Fruit fly (Drosophila melanogaster): ENCODE measurements around the gene CG12817.

CG12817 gene

DNA sequence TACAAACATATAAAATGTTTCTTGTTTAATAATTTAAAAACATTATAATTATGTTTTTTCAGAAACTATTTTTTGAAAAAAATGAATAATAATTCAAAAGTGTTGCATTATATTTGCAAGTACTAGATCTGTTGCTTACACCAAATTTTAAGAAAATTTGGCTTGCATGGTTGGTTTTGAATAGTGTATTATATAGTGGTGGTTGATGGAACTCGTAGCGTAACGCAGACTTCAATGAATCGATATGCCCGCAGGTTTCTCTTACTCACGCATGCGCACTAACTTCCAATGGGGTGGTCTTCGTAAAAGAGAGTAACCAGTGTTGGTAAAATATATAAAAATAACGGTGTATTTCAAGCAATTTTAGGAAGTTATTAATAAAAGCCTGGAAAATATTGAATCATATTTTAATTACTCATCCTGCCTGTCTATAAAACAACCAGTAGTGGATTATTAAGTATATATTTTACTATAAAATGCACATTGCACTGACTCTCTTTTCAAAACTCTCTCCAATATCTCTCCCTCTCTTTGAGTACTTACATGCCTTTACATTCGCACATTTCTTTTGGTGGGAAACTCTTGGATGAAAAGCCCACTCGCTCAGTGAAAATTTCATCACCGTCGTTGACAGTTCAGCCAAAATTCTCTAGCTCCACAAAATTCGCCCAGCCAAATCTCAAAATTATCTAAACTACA, 34.3 kb downstream of the CG12817 start, which contains the start of gene Syn:
Syn (plus strand) TSS at position 606 of the 699 bp plus-strand sequence.
- TF ChIP-seq CG32006 (GFP tag; optimal IDR thresholded peaks at IDR 0.05) (peak; percentile 4), svp (GFP tag) (no peak), salr (GFP tag; optimal IDR thresholded peaks at IDR 0.05) (no peak), Hr4 (GFP tag; optimal IDR thresholded peaks at IDR 0.05) (peak; percentile 37), Eip78C (GFP tag) (peak; percentile 48)

DNA sequence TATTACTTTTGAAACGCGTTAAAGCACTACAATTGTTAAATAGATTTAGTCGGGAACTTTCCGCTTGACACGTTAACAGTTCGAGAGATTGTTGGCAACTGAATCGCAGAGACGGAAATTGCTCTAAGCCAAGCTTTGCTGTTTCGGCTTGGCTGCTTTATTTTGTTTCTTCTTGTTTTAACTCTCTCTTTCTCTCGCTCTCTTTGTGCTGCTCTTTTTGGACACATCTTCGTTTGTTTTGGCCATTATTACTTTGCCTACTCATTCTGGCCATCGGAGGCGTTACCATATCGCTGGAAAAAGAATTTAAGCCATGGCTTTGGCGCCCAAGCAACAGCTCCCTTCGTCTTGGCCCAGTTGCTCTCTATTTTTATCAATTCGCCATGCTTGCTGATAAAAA, 35.0 kb downstream of the CG12817 start, which contains the start of gene CG12814:
CG12814 (minus strand) TSS at position 84 of the 400 bp plus-strand sequence.
- TF ChIP-seq salr (GFP tag; optimal IDR thresholded peaks at IDR 0.05) (no peak), spab (GFP tag; optimal IDR thresholded peaks at IDR 0.05) (peak; percentile 15), Eip93F (GFP tag; optimal IDR thresholded peaks at IDR 0.05) (no peak), CG11762 (GFP tag; optimal IDR thresholded peaks at IDR 0.05; ENCODE audit: insufficient read depth) (peak; percentile 17), lz (GFP tag; optimal IDR thresholded peaks at IDR 0.05) (no peak), fkh (GFP tag; optimal IDR thresholded peaks at IDR 0.05) (peak; percentile 47), CG10669 (GFP tag; optimal IDR thresholded peaks at IDR 0.05) (peak; percentile 45), CG7368 (GFP tag; optimal IDR thresholded peaks at IDR 0.05) (no peak), CG3919 (GFP tag; optimal IDR thresholded peaks at IDR 0.05) (peak; percentile 40), acj6 (GFP tag; optimal IDR thresholded peaks at IDR 0.05) (no peak), CG1621 (tag; optimal IDR thresholded peaks at IDR 0.05) (peak; percentile 55), Lpt (GFP tag; optimal IDR thresholded peaks at IDR 0.05) (no peak), CG11902 (GFP tag; optimal IDR thresholded peaks at IDR 0.05) (no peak), CG8119 (GFP tag; IDR thresholded peaks at IDR 0.05) (peak; percentile 66; the same call in 2 of the 3 replicates), fd59A (GFP tag; optimal IDR thresholded peaks at IDR 0.05) (peak; percentile 8), Sox102F (GFP tag; optimal IDR thresholded peaks at IDR 0.05) (peak; percentile 50), Gug (GFP tag; IDR thresholded peaks at IDR 0.05) (no peak), CG32006 (GFP tag; optimal IDR thresholded peaks at IDR 0.05) (no peak), CG6792 (GFP tag; optimal IDR thresholded peaks at IDR 0.05) (no peak), OdsH (GFP tag; optimal IDR thresholded peaks at IDR 0.05) (no peak), net (GFP tag; optimal IDR thresholded peaks at IDR 0.05) (peak; percentile 46), esn (GFP tag; optimal IDR thresholded peaks at IDR 0.05) (peak; percentile 19), CG6808 (GFP tag; optimal IDR thresholded peaks at IDR 0.05) (peak; percentile 74), CG6276 (GFP tag; optimal IDR thresholded peaks at IDR 0.05) (peak; percentile 64), fd85E (GFP tag; optimal IDR thresholded peaks at IDR 0.05) (no peak), CG16779 (tag; optimal IDR thresholded peaks at IDR 0.05) (peak; percentile 69), dsx (GFP tag; optimal IDR thresholded peaks at IDR 0.05; ENCODE audit: poor library complexity, severe bottlenecking) (peak; percentile 60), CG15336 (GFP tag; IDR thresholded peaks at IDR 0.05) (peak; percentile 68), topi (GFP tag; optimal IDR thresholded peaks at IDR 0.05) (no peak), ss (GFP tag; optimal IDR thresholded peaks at IDR 0.05) (peak; percentile 68 to 81), CG6163 (GFP tag; IDR thresholded peaks at IDR 0.05) (peak; percentile 93), CG3032 (tag; optimal IDR thresholded peaks at IDR 0.05) (peak; percentile 23), CG8632 (GFP tag; optimal IDR thresholded peaks at IDR 0.05) (peak; percentile 25), svp (GFP tag) (no peak), Sox14 (GFP tag; optimal IDR thresholded peaks at IDR 0.05) (peak; percentile 2), CG6854 (GFP tag; optimal IDR thresholded peaks at IDR 0.05) (no peak), eg (GFP tag; IDR thresholded peaks at IDR 0.05) (peak; percentile 76; the same call in 2 of the 3 replicates), Sox15 (GFP tag; optimal IDR thresholded peaks at IDR 0.05) (no peak), Ets21C (GFP tag; optimal IDR thresholded peaks at IDR 0.05) (no peak), CG9139 (GFP tag; optimal IDR thresholded peaks at IDR 0.05) (peak; percentile 83), dac (GFP tag; optimal IDR thresholded peaks at IDR 0.05) (no peak), Ets96B (tag; optimal IDR thresholded peaks at IDR 0.05) (peak; percentile 46), CG10631 (GFP tag; optimal IDR thresholded peaks at IDR 0.05) (no peak), Eip78C (GFP tag) (peak; percentile 66), vri (GFP tag; optimal IDR thresholded peaks at IDR 0.05) (peak; percentile 30), CG34406 (GFP tag; optimal IDR thresholded peaks at IDR 0.05) (peak; percentile 12)
